Fruit fly (Drosophila melanogaster) whole organism, embryonic: ENCODE results near the gene CG13455.
A peak's percentile ranks its signal among the peaks of the same experiment; 100 is the strongest.

Experiments used
- Abd-B ChIP-seq: fragments of 200-800 bp; sonication (Bioruptor generic); optimal IDR thresholded peaks from 2 replicates; lab custom pipeline; 2018; ENCODE audit warnings: missing biosample characterization, mild to moderate bottlenecking, missing genetic modification characterization, moderate library complexity
- Ada2b ChIP-seq: fragments of 200-800 bp; sonication (Bioruptor generic); IDR thresholded peaks from 2 replicates; pipeline ENCODE4 v1.3.6; 2022; ENCODE audit warnings: missing biosample characterization, missing genetic modification characterization
- Asciz ChIP-seq: fragments of 200-800 bp; sonication (Bioruptor generic); optimal IDR thresholded peaks from 2 replicates; lab custom pipeline; 2017; ENCODE audit warnings: missing biosample characterization, mild to moderate bottlenecking, missing genetic modification characterization, missing genetic modification reagents
- Bteb2 ChIP-seq: fragments of 200-800 bp; sonication (Bioruptor generic); optimal IDR thresholded peaks from 2 replicates; lab custom pipeline; 2016; ENCODE audit warnings: missing biosample characterization, missing genetic modification characterization
- CG10147 ChIP-seq: fragments of 200-800 bp; sonication (Bioruptor generic); optimal IDR thresholded peaks from 2 replicates; lab custom pipeline; 2019; ENCODE audit warnings: missing biosample characterization, mild to moderate bottlenecking, missing genetic modification characterization, moderate library complexity
- CG10565 ChIP-seq: fragments of 200-800 bp; sonication (Bioruptor generic); optimal IDR thresholded peaks from 3 replicates; lab custom pipeline; 2016; ENCODE audit warnings: missing biosample characterization, mild to moderate bottlenecking, missing genetic modification characterization
- CG15269 ChIP-seq: fragments of 200-800 bp; sonication (Bioruptor generic); optimal IDR thresholded peaks from 2 replicates; lab custom pipeline; 2018; ENCODE audit warnings: missing biosample characterization, mild to moderate bottlenecking, missing genetic modification characterization, moderate library complexity
- CG1647 ChIP-seq: fragments of 200-800 bp; sonication (Bioruptor generic); optimal IDR thresholded peaks from 3 replicates; lab custom pipeline; 2016; ENCODE audit warnings: missing biosample characterization, missing genetic modification characterization
- CG17186 ChIP-seq: fragments of 200-800 bp; sonication (Bioruptor generic); optimal IDR thresholded peaks from 3 replicates; lab custom pipeline; 2017; ENCODE audit warnings: missing biosample characterization, missing genetic modification reagents, missing genetic modification characterization
- CG18764 ChIP-seq: fragments of 200-800 bp; sonication (Bioruptor generic); optimal IDR thresholded peaks from 3 replicates; lab custom pipeline; 2016; ENCODE audit warnings: missing biosample characterization, missing genetic modification characterization
- CG2116 ChIP-seq: fragments of 200-800 bp; sonication (Bioruptor generic); optimal IDR thresholded peaks from 3 replicates; lab custom pipeline; 2018; ENCODE audit warnings: missing biosample characterization, mild to moderate bottlenecking, missing genetic modification characterization
- CG30403 ChIP-seq: fragments of 200-800 bp; sonication (Bioruptor generic); optimal IDR thresholded peaks from 3 replicates; lab custom pipeline; 2016; ENCODE audit warnings: missing biosample characterization, missing genetic modification characterization
- CG31388 ChIP-seq: fragments of 200-800 bp; sonication (Bioruptor generic); optimal IDR thresholded peaks from 2 replicates; lab custom pipeline; 2016; ENCODE audit warnings: missing biosample characterization, missing genetic modification characterization
- CG31441 ChIP-seq: fragments of 200-800 bp; sonication (Bioruptor generic); IDR thresholded peaks from 2 replicates; pipeline ENCODE4 v1.3.6; 2022; ENCODE audit warnings: missing biosample characterization, missing genetic modification characterization
- CG6654 ChIP-seq: fragments of 200-800 bp; sonication (Bioruptor generic); optimal IDR thresholded peaks from 2 replicates; lab custom pipeline; 2017; ENCODE audit warnings: missing biosample characterization, mild to moderate bottlenecking, missing genetic modification characterization
- CG7357 ChIP-seq: fragments of 200-800 bp; sonication (Bioruptor generic); IDR thresholded peaks from 3 replicates; pipeline ENCODE4 v1.3.6; 2022; ENCODE audit warnings: missing biosample characterization, missing genetic modification characterization
- CG7839 ChIP-seq: fragments of 200-800 bp; sonication (Bioruptor generic); optimal IDR thresholded peaks from 3 replicates; lab custom pipeline; 2018; ENCODE audit warnings: missing biosample characterization, mild to moderate bottlenecking, missing genetic modification characterization, moderate library complexity
- CG9876 ChIP-seq: fragments of 200-800 bp; sonication (Bioruptor generic); optimal IDR thresholded peaks from 2 replicates; lab custom pipeline; 2016; ENCODE audit warnings: missing biosample characterization, missing genetic modification characterization
- CG9932 ChIP-seq: fragments of 200-800 bp; sonication (Bioruptor generic); IDR thresholded peaks from 2 replicates; pipeline ENCODE4 v1.3.6; 2022; ENCODE audit warnings: missing biosample characterization, missing genetic modification characterization
- CTCF ChIP-seq: fragments of 200-800 bp; sonication (Bioruptor generic); optimal IDR thresholded peaks from 2 replicates; lab custom pipeline; 2017; ENCODE audit warnings: missing biosample characterization, mild to moderate bottlenecking, missing genetic modification characterization, moderate library complexity
- D ChIP-seq, 2 experiments: fragments of 200-800 bp in 1 of 2; fragments of >200 bp in 1 of 2; sonication (Bioruptor generic) in 1 of 2; optimal IDR thresholded peaks; 2 replicates in 1 of 2; 3 replicates in 1 of 2; lab custom pipeline; 2017; ENCODE audit warnings: mild to moderate bottlenecking in 1 of 2, missing biosample characterization in 1 of 2, missing genetic modification characterization in 1 of 2, missing genetic modification reagents in 1 of 2
- Dad ChIP-seq: fragments of 200-800 bp; sonication (Bioruptor generic); optimal IDR thresholded peaks from 3 replicates; lab custom pipeline; 2016; ENCODE audit warnings: missing biosample characterization, missing genetic modification characterization
- Dip3 ChIP-seq: fragments of 200-800 bp; sonication (Bioruptor generic); optimal IDR thresholded peaks from 3 replicates; lab custom pipeline; 2016; ENCODE audit warnings: missing biosample characterization, missing genetic modification characterization
- E2f2 ChIP-seq: fragments of 200-800 bp; sonication (Bioruptor generic); IDR thresholded peaks from 2 replicates; pipeline ENCODE4 v1.3.6; 2022; ENCODE audit warnings: missing biosample characterization, missing genetic modification characterization
- HLH3B ChIP-seq: fragments of 200-800 bp; sonication (Bioruptor generic); IDR thresholded peaks from 2 replicates; pipeline ENCODE4 v1.3.6; 2022; ENCODE audit warnings: missing biosample characterization, missing genetic modification characterization
- Max ChIP-seq: fragments of 200-800 bp; sonication (Bioruptor generic); optimal IDR thresholded peaks from 2 replicates; lab custom pipeline; 2016; ENCODE audit warnings: missing biosample characterization, mild to moderate bottlenecking, missing genetic modification characterization
- NK7.1 ChIP-seq: fragments of 200-800 bp; sonication (Bioruptor generic); optimal IDR thresholded peaks from 3 replicates; lab custom pipeline; 2016; ENCODE audit warnings: missing biosample characterization, missing genetic modification characterization
- Taf1 ChIP-seq: fragments of 200-800 bp; sonication (Bioruptor generic); IDR thresholded peaks from 2 replicates; pipeline ENCODE4 v1.3.6; 2022; ENCODE audit warnings: missing biosample characterization, missing genetic modification characterization
- Trl ChIP-seq, 3 experiments: fragments of >200 bp in 2 of 3; fragments of 200-800 bp in 1 of 3; sonication (Bioruptor generic) in 1 of 3; optimal IDR thresholded peaks; 2 replicates in 1 of 3; 3 replicates in 2 of 3; lab custom pipeline; 2016 to 2017; ENCODE audit warnings: missing biosample characterization in 1 of 3, missing genetic modification characterization in 1 of 3
- ase ChIP-seq: fragments of 200-800 bp; sonication (Bioruptor generic); IDR thresholded peaks from 3 replicates; pipeline ENCODE4 v1.3.6; 2022; ENCODE audit warnings: missing biosample characterization, missing genetic modification characterization
- bigmax ChIP-seq: fragments of 200-800 bp; sonication (Bioruptor generic); optimal IDR thresholded peaks from 2 replicates; lab custom pipeline; 2018; ENCODE audit warnings: missing biosample characterization, mild to moderate bottlenecking, missing genetic modification characterization
- chm ChIP-seq: fragments of 200-800 bp; sonication (Bioruptor generic); IDR thresholded peaks from 2 replicates; pipeline ENCODE4 v1.3.6; 2022; ENCODE audit warnings: missing biosample characterization, missing genetic modification characterization
- ci ChIP-seq: fragments of 200-800 bp; sonication (Bioruptor generic); IDR thresholded peaks from 3 replicates; pipeline ENCODE4 v1.3.6; 2022; ENCODE audit warnings: missing biosample characterization, missing genetic modification characterization
- ems ChIP-seq: fragments of 200-800 bp; sonication (Bioruptor generic); optimal IDR thresholded peaks from 3 replicates; lab custom pipeline; 2016; ENCODE audit warnings: missing biosample characterization, missing genetic modification characterization
- eve ChIP-seq, 2 experiments: fragments of >200 bp; optimal IDR thresholded peaks; 2 replicates each; lab custom pipeline; 2017; ENCODE audit warnings: missing biosample characterization in 2 of 2, missing genetic modification characterization in 2 of 2
- fu2 ChIP-seq: fragments of 200-800 bp; sonication (Bioruptor generic); optimal IDR thresholded peaks from 2 replicates; lab custom pipeline; 2016; ENCODE audit warnings: missing biosample characterization, missing genetic modification characterization
- gem ChIP-seq: fragments of 200-800 bp; sonication (Bioruptor generic); optimal IDR thresholded peaks from 2 replicates; lab custom pipeline; 2019; ENCODE audit warnings: missing biosample characterization, mild to moderate bottlenecking, missing genetic modification characterization, moderate library complexity
- inv ChIP-seq: fragments of 200-800 bp; sonication (Bioruptor generic); IDR thresholded peaks from 2 replicates; pipeline ENCODE4 v1.3.6; 2022; ENCODE audit warnings: missing biosample characterization, missing genetic modification characterization; ENCODE audit not compliant: partially characterized antibody
- lov ChIP-seq, 2 experiments: fragments of 200-800 bp in 1 of 2; fragments of >200 bp in 1 of 2; sonication (Bioruptor generic) in 1 of 2; IDR thresholded peaks in 1 of 2; optimal IDR thresholded peaks in 1 of 2; 2 replicates in 1 of 2; 3 replicates in 1 of 2; pipeline versions ENCODE4 v1.3.6 to Lab custom; 2017 to 2022; ENCODE audit warnings: missing biosample characterization in 1 of 2, missing genetic modification characterization in 1 of 2
- pho ChIP-seq: fragments of 200-800 bp; sonication (Bioruptor generic); optimal IDR thresholded peaks from 2 replicates; lab custom pipeline; 2016; ENCODE audit warnings: missing biosample characterization, missing genetic modification characterization
- ro ChIP-seq: fragments of 200-800 bp; sonication (Bioruptor generic); IDR thresholded peaks from 2 replicates; pipeline ENCODE4 v1.3.6; 2022; ENCODE audit warnings: missing biosample characterization, missing genetic modification characterization
- salm ChIP-seq: fragments of 200-800 bp; sonication (Bioruptor generic); optimal IDR thresholded peaks from 2 replicates; lab custom pipeline; 2018; ENCODE audit warnings: missing biosample characterization, mild to moderate bottlenecking, missing genetic modification characterization
- sna ChIP-seq: fragments of 200-800 bp; sonication (Bioruptor generic); IDR thresholded peaks from 2 replicates; pipeline ENCODE4 v1.3.6; 2022; ENCODE audit warnings: missing biosample characterization, missing genetic modification characterization; ENCODE audit not compliant: partially characterized antibody
- sqz ChIP-seq: fragments of 200-800 bp; sonication (Bioruptor generic); optimal IDR thresholded peaks from 3 replicates; lab custom pipeline; 2018; ENCODE audit warnings: missing biosample characterization, mild to moderate bottlenecking, missing genetic modification characterization
- sug ChIP-seq: fragments of 200-800 bp; optimal IDR thresholded peaks from 2 replicates; lab custom pipeline; 2019; ENCODE audit warnings: missing biosample characterization, mild to moderate bottlenecking, missing genetic modification characterization, moderate library complexity
- tio ChIP-seq: fragments of 200-800 bp; sonication (Bioruptor generic); optimal IDR thresholded peaks from 2 replicates; lab custom pipeline; 2017; ENCODE audit warnings: missing biosample characterization, missing genetic modification characterization, inconsistent platforms
- unpg ChIP-seq: fragments of 200-800 bp; sonication (Bioruptor generic); optimal IDR thresholded peaks from 3 replicates; lab custom pipeline; 2018; ENCODE audit warnings: missing biosample characterization, mild to moderate bottlenecking, missing genetic modification characterization, moderate library complexity
- vvl ChIP-seq: fragments of 200-800 bp; sonication (Bioruptor generic); IDR thresholded peaks from 2 replicates; pipeline ENCODE4 v1.3.6; 2022; ENCODE audit warnings: missing biosample characterization, missing genetic modification characterization

Gene CG13455

DNA sequence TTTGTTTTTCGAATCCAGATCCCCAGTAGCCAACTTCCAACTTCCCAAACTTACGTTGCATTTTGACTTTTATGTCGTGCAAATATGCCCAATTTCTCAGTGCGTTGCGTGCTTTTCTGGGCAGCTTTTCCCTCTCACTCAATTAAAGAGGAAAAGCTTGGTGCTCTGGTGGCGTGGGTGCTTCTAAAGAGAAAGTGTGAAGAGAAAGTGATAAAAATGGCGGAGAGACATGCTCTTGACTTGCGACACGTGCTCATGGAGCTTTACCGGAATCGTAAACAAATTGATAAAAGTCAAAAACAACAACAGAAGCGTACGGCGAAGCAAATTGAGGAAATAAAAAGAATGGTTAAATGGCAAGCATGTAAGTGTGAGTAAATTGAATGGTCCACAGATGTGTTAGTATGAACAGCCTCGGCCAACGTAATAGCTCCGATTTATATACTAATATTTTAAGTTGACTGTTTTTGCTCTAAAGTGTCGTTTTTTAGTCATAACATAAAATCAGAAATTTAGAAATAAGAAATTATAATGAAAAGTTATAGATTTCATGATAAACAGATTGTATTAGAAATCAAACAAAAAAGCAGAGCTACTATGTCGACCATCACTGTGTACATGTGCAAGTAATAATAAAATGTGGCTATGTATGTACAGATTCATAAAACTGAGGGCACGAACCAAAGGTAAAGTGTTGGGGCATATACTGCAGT is 2.3 kb upstream of the CG13455 start (continued):
- TF ChIP-seq D (optimal IDR thresholded peaks at IDR 0.05; lab: Kevin White, UChicago) (no peak), D (GFP tag; optimal IDR thresholded peaks at IDR 0.05; lab: Kevin White, UChicago) (peak; percentile 33), CG7357 (GFP tag; lab: Robert Waterston, UW) (no peak), CG15269 (tag; lab: Kevin White, UChicago) (peak; percentile 28), Abd-B (GFP tag; lab: Kevin White, UChicago) (no peak), CG31441 (GFP tag; lab: Robert Waterston, UW) (peak; percentile 58; the same call in 1 of the 2 replicates), unpg (GFP tag; lab: Kevin White, UChicago) (peak; percentile 13), tio (GFP tag; lab: Kevin White, UChicago) (no peak), Bteb2 (GFP tag; lab: Kevin White, UChicago) (no peak), pho (GFP tag; lab: Kevin White, UChicago) (no peak), CG6654 (peak; percentile 16), gem (peak; percentile 63), fu2 (GFP tag; lab: Kevin White, UChicago) (no peak), CG10565 (no peak), CG10147 (GFP tag; lab: Kevin White, UChicago) (peak; percentile 15), Dad (no peak), Dip3 (GFP tag; lab: Kevin White, UChicago) (no peak)

DNA sequence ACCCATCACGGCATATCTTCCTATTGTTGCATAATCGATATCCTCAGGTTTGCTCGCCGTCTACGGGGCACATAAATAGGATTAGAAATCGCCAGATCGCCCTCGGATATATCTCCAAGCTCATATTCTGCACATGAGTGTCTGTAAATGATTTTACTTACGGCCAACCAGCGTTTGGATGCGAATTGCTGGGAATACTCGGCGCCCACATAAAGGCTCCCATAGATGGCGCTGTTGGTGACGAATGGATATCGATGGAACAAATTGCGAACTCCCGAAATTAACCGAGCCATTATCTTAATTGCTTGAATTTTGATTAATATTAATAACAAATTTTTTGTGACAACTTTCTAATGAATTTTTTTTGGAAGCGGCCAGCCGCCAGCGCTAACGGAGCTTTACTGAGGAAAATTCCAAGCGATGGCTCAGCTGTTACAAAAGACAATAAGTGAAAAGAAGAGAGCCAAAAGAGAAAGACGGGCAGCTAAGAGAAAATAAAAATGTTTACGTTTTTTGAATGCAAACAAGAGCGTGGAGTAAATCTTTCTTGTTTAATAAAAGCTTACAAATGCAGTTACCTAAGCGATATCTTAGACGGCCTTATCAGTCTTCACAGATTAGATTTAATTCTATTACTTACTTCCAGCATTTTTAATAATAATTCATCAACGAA is 1.6 kb upstream of the CG13455 start:
- TF ChIP-seq Trl (optimal IDR thresholded peaks at IDR 0.05; lab: Kevin White, UChicago), result peak; percentile 56 to 65
- TF ChIP-seq Trl (GFP tag; optimal IDR thresholded peaks at IDR 0.05; lab: Kevin White, UChicago), result no peak
- TF ChIP-seq CG9876, result no peak
- no peak for TF ChIP-seq sna
- no peak for TF ChIP-seq Max (GFP tag; lab: Kevin White, UChicago)
- TF ChIP-seq Taf1 (GFP tag; lab: Robert Waterston, UW), result no peak
- TF ChIP-seq E2f2, result no peak
- no peak for TF ChIP-seq chm
- no peak for TF ChIP-seq eve (GFP tag; optimal IDR thresholded peaks at IDR 0.05; lab: Kevin White, UChicago)
- no peak for TF ChIP-seq salm (tag; lab: Kevin White, UChicago)
- TF ChIP-seq CG1647 (GFP tag; lab: Kevin White, UChicago), result no peak
- TF ChIP-seq vvl (GFP tag; lab: Robert Waterston, UW), result 0 out of 2 replicates have a peak, but pooled peaks have one; percentile 0
- no peak for TF ChIP-seq bigmax
- TF ChIP-seq CG30403, result no peak
- TF ChIP-seq ase (GFP tag; lab: Robert Waterston, UW), result no peak
- TF ChIP-seq ems (GFP tag; lab: Kevin White, UChicago), result no peak
- peak; percentile 88 for TF ChIP-seq CTCF (GFP tag; lab: Kevin White, UChicago)
- no peak for TF ChIP-seq gem
- no peak for TF ChIP-seq NK7.1 (GFP tag; lab: Kevin White, UChicago)
- no peak for TF ChIP-seq CG9932 (GFP tag; lab: Robert Waterston, UW)
- no peak for TF ChIP-seq CG31388 (GFP tag; lab: Kevin White, UChicago)
- no peak for TF ChIP-seq CG7839
- no peak for TF ChIP-seq ci (GFP tag; lab: Robert Waterston, UW)
- TF ChIP-seq inv (GFP tag; lab: Robert Waterston, UW), result no peak
- no peak for TF ChIP-seq ro
- TF ChIP-seq CG18764 (GFP tag; lab: Kevin White, UChicago), result no peak
- TF ChIP-seq CG17186 (GFP tag; lab: Kevin White, UChicago), result no peak
- TF ChIP-seq HLH3B (GFP tag; lab: Robert Waterston, UW), result no peak
- peak; percentile 51 for TF ChIP-seq Asciz (GFP tag; lab: Kevin White, UChicago)
- no peak for TF ChIP-seq CG2116 (GFP tag; lab: Kevin White, UChicago)
- TF ChIP-seq sqz (GFP tag; lab: Kevin White, UChicago), result peak; percentile 38
- no peak for TF ChIP-seq Ada2b
- TF ChIP-seq lov (optimal IDR thresholded peaks at IDR 0.05; lab: Kevin White, UChicago), result no peak
- no peak for TF ChIP-seq lov (GFP tag; IDR thresholded peaks at IDR 0.05; lab: Robert Waterston, UW)
- TF ChIP-seq sug (tag; lab: Kevin White, UChicago), result peak; percentile 1
